Fruit fly (Drosophila melanogaster) S2 (cell line): ENCODE results near the gene spn-E.

Source experiments
- CG8478 ChIP-seq: fragments of >200 bp; optimal IDR thresholded peaks from 2 replicates; lab custom pipeline; 2018
- CTCF ChIP-seq, 2 experiments: fragments of >200 bp; optimal IDR thresholded peaks; 2 replicates each; lab custom pipeline; 2018

spn-E gene

DNA sequence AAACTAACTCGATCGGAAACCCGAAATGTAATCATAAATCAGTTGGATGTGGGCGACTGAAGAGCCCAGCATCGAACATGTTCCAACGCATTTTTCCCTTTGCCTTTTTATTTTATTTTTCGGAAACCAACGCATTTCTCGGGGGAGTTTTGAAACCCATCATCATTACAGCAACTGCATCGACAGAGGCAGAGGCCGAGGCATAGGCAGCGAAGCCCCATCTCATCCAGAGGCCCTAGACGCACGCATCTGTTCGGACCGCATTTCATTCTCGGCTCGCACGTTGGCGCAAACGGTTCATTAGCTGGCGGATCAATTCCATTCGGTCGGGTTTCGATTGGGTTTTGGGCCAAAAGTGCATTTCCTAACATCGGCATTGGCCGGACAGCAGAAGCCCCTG, 11.7 kb upstream of the spn-E start, which contains the start of gene CG4576:
Gene CG4576 (plus strand): TSS at position 227 of the 400 bp plus-strand sequence.
- TF ChIP-seq CTCF (optimal IDR thresholded peaks at IDR 0.05; lab: Kevin White, UChicago) (no peak), CG8478 (lab: Kevin White, UChicago) (no peak)

dm6 chr3R:15827559-15827958, 9.7 kb upstream of the spn-E start:
- TF ChIP-seq CTCF (optimal IDR thresholded peaks at IDR 0.05; lab: Kevin White, UChicago), result no peak
- TF ChIP-seq CG8478 (lab: Kevin White, UChicago), result no peak

dm6 chr3R:15832525-15832924, 4.7 kb upstream of the spn-E start, which contains the start of gene rec:
rec (minus strand) TSS chr3R:15832632.
- TF ChIP-seq CTCF (optimal IDR thresholded peaks at IDR 0.05; lab: Kevin White, UChicago) (no peak), CG8478 (lab: Kevin White, UChicago) (no peak)

dm6 chr3R:15833332-15833731, 3.9 kb upstream of the spn-E start, which contains the start of gene CG43318:
CG43318 (minus strand) TSS chr3R:15833432.
- TF ChIP-seq CTCF (optimal IDR thresholded peaks at IDR 0.05; lab: Kevin White, UChicago), result no peak
- no peak for TF ChIP-seq CG8478 (lab: Kevin White, UChicago)

dm6 chr3R:15834375-15835031, 2.7 kb upstream of the spn-E start, which contains the start of the genes CG43317 and Arpc3A:
CG43317 (minus strand) TSS chr3R:15834425.
Arpc3A (plus strand) TSS chr3R:15834648.
- TF ChIP-seq CTCF (optimal IDR thresholded peaks at IDR 0.05; lab: Kevin White, UChicago), result no peak
- TF ChIP-seq CG8478 (lab: Kevin White, UChicago), result no peak

DNA sequence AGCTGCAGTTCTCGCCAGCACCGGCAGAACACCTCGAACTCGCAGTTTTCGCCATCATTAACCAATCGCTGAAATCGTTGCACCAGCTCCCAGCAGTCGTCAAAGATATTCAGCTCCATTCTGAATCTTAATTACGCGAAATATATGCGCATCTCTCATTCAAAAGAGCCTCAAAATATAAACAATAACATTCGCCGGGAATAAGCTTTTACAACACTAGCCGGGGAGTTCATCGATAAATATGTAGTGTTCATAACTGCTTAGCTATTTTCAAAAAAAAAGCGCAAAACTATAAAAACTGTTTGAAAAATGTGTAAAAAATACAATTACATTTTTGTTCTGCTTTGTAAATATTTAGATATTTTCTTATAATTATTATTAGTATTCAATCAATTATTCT, 2.1 kb downstream of the spn-E start, which contains the start of gene Pbp45:
Gene Pbp45 (minus strand): TSS at position 222 of the 400 bp plus-strand sequence.
- TF ChIP-seq CG8478 (lab: Kevin White, UChicago) (no peak), CTCF (optimal IDR thresholded peaks at IDR 0.05; lab: Kevin White, UChicago) (no peak)

dm6 chr3R:15846234-15846633, 9.0 kb downstream of the spn-E start, which contains the start of gene CG4546:
CG4546 (plus strand) TSS chr3R:15846534.
- TF ChIP-seq CTCF (optimal IDR thresholded peaks at IDR 0.05; lab: Kevin White, UChicago) (no peak), CG8478 (lab: Kevin White, UChicago) (no peak)

DNA sequence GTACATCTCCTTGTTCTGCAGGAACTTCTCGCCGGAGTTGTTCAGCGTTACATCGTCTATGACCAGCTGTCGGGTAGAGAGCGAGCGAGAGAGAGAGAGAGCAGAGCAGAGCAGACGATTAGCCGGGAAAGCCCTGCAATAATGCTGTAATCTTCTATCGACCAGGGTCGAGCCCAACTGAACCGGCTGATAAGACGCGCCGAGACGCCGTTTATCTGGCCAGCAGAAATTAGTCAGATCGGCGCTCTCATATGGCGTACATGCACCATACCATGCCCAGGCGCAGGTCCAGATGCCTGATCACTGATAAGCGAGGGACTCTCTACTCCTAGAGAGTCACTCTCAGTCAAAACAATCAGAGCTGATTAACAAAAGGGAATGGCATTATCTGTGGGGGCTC, 14.7 kb downstream of the spn-E start:
- TF ChIP-seq CTCF (optimal IDR thresholded peaks at IDR 0.05; lab: Kevin White, UChicago) (no peak), CG8478 (lab: Kevin White, UChicago) (no peak)

dm6 chr3R:15853347-15853746, 16.1 kb downstream of the spn-E start, which contains the start of gene cv-d:
cv-d (minus strand) TSS chr3R:15853581.
- TF ChIP-seq CG8478 (lab: Kevin White, UChicago) (no peak), CTCF (optimal IDR thresholded peaks at IDR 0.05; lab: Kevin White, UChicago) (no peak)

dm6 chr3R:15857189-15857767, 20.1 kb downstream of the spn-E start, which contains the start of gene Hmt-1:
Hmt-1 (minus strand) TSS chr3R:15857470.
- TF ChIP-seq CTCF (optimal IDR thresholded peaks at IDR 0.05; lab: Kevin White, UChicago), result no peak
- TF ChIP-seq CG8478 (lab: Kevin White, UChicago), result no peak

dm6 chr3R:15859896-15860295, 22.7 kb downstream of the spn-E start, which contains the start of gene CG9632:
CG9632 (plus strand) TSS chr3R:15860196.
- TF ChIP-seq CG8478 (lab: Kevin White, UChicago) (no peak), CTCF (optimal IDR thresholded peaks at IDR 0.05; lab: Kevin White, UChicago) (no peak)

DNA sequence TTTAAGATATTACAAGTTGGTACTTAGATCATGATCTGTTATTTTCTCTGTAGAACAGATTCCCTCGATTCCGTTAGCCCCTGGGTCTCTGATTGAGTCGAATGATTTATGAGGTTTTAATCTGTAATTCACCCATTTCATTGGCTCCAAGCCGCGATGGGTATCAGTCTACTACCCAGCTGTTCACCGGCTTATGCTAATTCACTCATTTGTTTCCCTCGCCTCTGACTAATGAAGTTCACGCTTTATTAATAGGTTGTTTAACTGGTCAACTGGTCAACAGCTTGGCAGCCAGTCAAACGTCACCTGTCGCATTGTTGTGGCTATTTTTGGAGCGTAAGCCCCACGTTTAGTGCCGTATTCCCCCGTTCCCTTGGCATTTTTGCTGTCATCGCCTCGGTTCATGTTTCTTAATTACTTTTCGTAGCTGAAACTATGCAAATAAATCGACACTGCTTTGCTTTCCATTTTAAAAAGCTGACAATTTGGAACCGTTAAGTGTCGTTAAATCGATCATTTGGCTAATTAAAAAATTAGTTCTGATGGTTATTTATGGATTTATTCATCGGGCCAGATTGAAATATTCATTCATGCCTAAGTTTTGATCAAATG, 35.7 kb downstream of the spn-E start:
- TF ChIP-seq CG8478 (lab: Kevin White, UChicago), result no peak
- TF ChIP-seq CTCF (optimal IDR thresholded peaks at IDR 0.05; lab: Kevin White, UChicago), result no peak

dm6 chr3R:15875611-15876010, 38.4 kb downstream of the spn-E start, which contains the start of gene CG31183:
CG31183 (minus strand) TSS chr3R:15875939.
- TF ChIP-seq CTCF (optimal IDR thresholded peaks at IDR 0.05; lab: Kevin White, UChicago), result no peak
- TF ChIP-seq CG8478 (lab: Kevin White, UChicago), result no peak

dm6 chr3R:15891188-15891820, 54.1 kb downstream of the spn-E start:
- TF ChIP-seq CTCF (optimal IDR thresholded peaks at IDR 0.05; lab: Kevin White, UChicago) (no peak), CG8478 (lab: Kevin White, UChicago) (no peak)
